Worm (Caenorhabditis elegans) whole organism, L4 larva: ENCODE measurements around the gene Y50D4A.1.

Source experiments
- F49E8.2 ChIP-seq: sonication (generic microtip); optimal IDR thresholded peaks from 2 replicates; lab custom pipeline; 2016; ENCODE audit warnings: missing compliant biosample characterization, mild to moderate bottlenecking, missing genetic modification characterization, borderline replicate concordance
- Y48G9A.11 ChIP-seq: fragments of 200-800 bp; sonication (Bioruptor generic); IDR thresholded peaks from 2 replicates; pipeline ENCODE4 v1.3.6; 2022; ENCODE audit warnings: missing genetic modification reagents, missing genetic modification characterization, missing compliant biosample characterization
- aha-1 ChIP-seq: fragments of 150-350 bp; peaks from one replicate; lab custom pipeline; 2014; ENCODE audit warnings: missing biosample characterization, missing genetic modification characterization
- aly-2 ChIP-seq: sonication (generic microtip); optimal IDR thresholded peaks from 2 replicates; lab custom pipeline; 2018; ENCODE audit warnings: missing biosample characterization, missing genetic modification characterization
- ama-1 ChIP-seq: fragments of 150-350 bp; optimal IDR thresholded peaks from 2 replicates; lab custom pipeline; 2014; ENCODE audit warnings: inconsistent platforms, mixed read lengths
- ceh-44 ChIP-seq: fragments of 200-800 bp; sonication (Bioruptor generic); IDR thresholded peaks from 2 replicates; pipeline ENCODE4 v1.3.6; 2022; ENCODE audit warnings: missing genetic modification reagents, missing genetic modification characterization, missing compliant biosample characterization
- ceh-82 ChIP-seq: sonication (generic microtip); optimal IDR thresholded peaks from 2 replicates; lab custom pipeline; 2017; ENCODE audit warnings: missing biosample characterization, missing genetic modification characterization
- daf-16 ChIP-seq, 3 experiments: sonication (generic microtip); optimal IDR thresholded peaks; 2 replicates each; lab custom pipeline; 2016 to 2017; ENCODE audit warnings: missing genetic modification characterization in 3 of 3, missing genetic modification reagents in 3 of 3, mild to moderate bottlenecking in 2 of 3, missing compliant biosample characterization in 2 of 3, missing biosample characterization in 1 of 3, moderate library complexity in 1 of 3
- daf-19 ChIP-seq: fragments of 200-800 bp; sonication (Bioruptor generic); conservative IDR thresholded peaks from 2 replicates; pipeline ENCODE4 v1.3.6; 2022; ENCODE audit warnings: missing genetic modification characterization, missing compliant biosample characterization
- daf-8 ChIP-seq: fragments of 200-800 bp; sonication (Bioruptor generic); IDR thresholded peaks from 2 replicates; pipeline ENCODE4 v1.3.6; 2022; ENCODE audit warnings: missing genetic modification characterization, missing compliant biosample characterization
- duxl-1 ChIP-seq: sonication (generic microtip); optimal IDR thresholded peaks from 2 replicates; lab custom pipeline; 2016; ENCODE audit warnings: mild to moderate bottlenecking, missing genetic modification characterization, moderate library complexity, missing compliant biosample characterization; ENCODE audit not compliant: poor library complexity
- egl-43 ChIP-seq: fragments of 200-800 bp; sonication (Bioruptor generic); IDR thresholded peaks from 2 replicates; pipeline ENCODE4 v1.3.6; 2022; ENCODE audit warnings: missing genetic modification reagents, missing genetic modification characterization, missing compliant biosample characterization
- hif-1 ChIP-seq, 2 experiments: sonication (generic microtip); optimal IDR thresholded peaks; 2 replicates each; lab custom pipeline; 2016 to 2017; ENCODE audit warnings: missing compliant biosample characterization in 2 of 2, missing genetic modification characterization in 2 of 2, missing genetic modification reagents in 2 of 2, missing genotype in 2 of 2, mild to moderate bottlenecking in 1 of 2
- hlh-11 ChIP-seq: fragments of 200-800 bp; sonication (Bioruptor generic); optimal IDR thresholded peaks from 2 replicates; lab custom pipeline; 2018; ENCODE audit warnings: mild to moderate bottlenecking, missing genetic modification characterization, missing compliant biosample characterization
- hmg-1.1 ChIP-seq: fragments of 200-800 bp; sonication (Bioruptor generic); IDR thresholded peaks from 2 replicates; pipeline ENCODE4 v1.3.6; 2022; ENCODE audit warnings: missing genetic modification reagents, missing genetic modification characterization, missing compliant biosample characterization
- jun-1 ChIP-seq: fragments of 150-350 bp; optimal IDR thresholded peaks from 2 replicates; lab custom pipeline; 2014; ENCODE audit warnings: missing biosample characterization, missing genetic modification reagents, missing genetic modification characterization
- lim-7 ChIP-seq: fragments of 200-800 bp; sonication (Bioruptor generic); IDR thresholded peaks from 2 replicates; pipeline ENCODE4 v1.3.6; 2022; ENCODE audit warnings: missing genetic modification characterization, missing compliant biosample characterization
- lin-15B ChIP-seq: fragments of 150-350 bp; sonication (generic microtip); optimal IDR thresholded peaks from 3 replicates; lab custom pipeline; 2014; ENCODE audit warnings: missing biosample characterization, missing genetic modification characterization
- madf-5 ChIP-seq, 2 experiments: fragments of 200-800 bp; sonication (Bioruptor generic); IDR thresholded peaks; 2 replicates each; pipeline ENCODE4 v1.3.6; 2022; ENCODE audit warnings: missing compliant biosample characterization in 2 of 2, missing genetic modification characterization in 2 of 2
- mdt-29 ChIP-seq: fragments of 200-800 bp; sonication (Bioruptor generic); IDR thresholded peaks from 2 replicates; pipeline ENCODE4 v1.3.6; 2022; ENCODE audit warnings: missing genetic modification reagents, missing genetic modification characterization, missing compliant biosample characterization
- mes-2 ChIP-seq: sonication (generic microtip); optimal IDR thresholded peaks from 2 replicates; lab custom pipeline; 2016; ENCODE audit warnings: missing genotype, mild to moderate bottlenecking, missing genetic modification characterization, missing compliant biosample characterization; ENCODE audit not compliant: poor library complexity, severe bottlenecking
- mxl-3 ChIP-seq: fragments of 200-800 bp; sonication (Bioruptor generic); optimal IDR thresholded peaks from 2 replicates; lab custom pipeline; 2018; ENCODE audit warnings: mild to moderate bottlenecking, missing genetic modification characterization, missing compliant biosample characterization
- nhr-10 ChIP-seq: fragments of 150-350 bp; optimal IDR thresholded peaks from 2 replicates; lab custom pipeline; 2014; ENCODE audit warnings: missing biosample characterization, missing genetic modification characterization
- nhr-237 ChIP-seq: sonication (generic microtip); optimal IDR thresholded peaks from 2 replicates; lab custom pipeline; 2017; ENCODE audit warnings: missing biosample characterization, missing genetic modification characterization
- nhr-25 ChIP-seq: sonication (generic microtip); optimal IDR thresholded peaks from 2 replicates; lab custom pipeline; 2017; ENCODE audit warnings: missing genetic modification characterization, mild to moderate bottlenecking, missing compliant biosample characterization, antibody characterized with exemption, moderate library complexity, borderline replicate concordance; ENCODE audit not compliant: insufficient read depth
- nhr-6 ChIP-seq: fragments of 150-350 bp; optimal IDR thresholded peaks from 2 replicates; lab custom pipeline; 2014; ENCODE audit warnings: missing biosample characterization, missing genetic modification characterization
- nhr-77 ChIP-seq: fragments of 150-350 bp; optimal IDR thresholded peaks from 2 replicates; lab custom pipeline; 2014; ENCODE audit warnings: missing biosample characterization, missing genetic modification characterization
- pqm-1 ChIP-seq: sonication (generic microtip); optimal IDR thresholded peaks from 2 replicates; lab custom pipeline; 2017; ENCODE audit warnings: missing biosample characterization, missing genetic modification characterization
- sdz-12 ChIP-seq: fragments of 200-800 bp; sonication (Bioruptor generic); optimal IDR thresholded peaks from 2 replicates; lab custom pipeline; 2018; ENCODE audit warnings: mild to moderate bottlenecking, missing genetic modification characterization, missing compliant biosample characterization
- set-16 ChIP-seq: fragments of 200-800 bp; sonication (Bioruptor generic); IDR thresholded peaks from 2 replicates; pipeline ENCODE4 v1.3.6; 2022; ENCODE audit warnings: missing genetic modification reagents, missing genetic modification characterization, missing compliant biosample characterization
- snpc-1.2 ChIP-seq: fragments of 200-800 bp; sonication (Bioruptor generic); IDR thresholded peaks from 2 replicates; pipeline ENCODE4 v1.3.6; 2022; ENCODE audit warnings: missing genetic modification reagents, missing genetic modification characterization, missing compliant biosample characterization
- spr-3 ChIP-seq: fragments of 200-800 bp; sonication (Bioruptor generic); optimal IDR thresholded peaks from 2 replicates; lab custom pipeline; 2018; ENCODE audit warnings: mild to moderate bottlenecking, missing genetic modification characterization, missing compliant biosample characterization
- tra-1 ChIP-seq: fragments of 200-800 bp; sonication (Bioruptor generic); IDR thresholded peaks from 2 replicates; pipeline ENCODE4 v1.3.6; 2022; ENCODE audit warnings: missing genetic modification reagents, missing genetic modification characterization, missing compliant biosample characterization
- unc-130 ChIP-seq: sonication (generic microtip); optimal IDR thresholded peaks from 2 replicates; lab custom pipeline; 2016; ENCODE audit warnings: missing genetic modification reagents, missing genetic modification characterization, missing compliant biosample characterization
- unc-62 ChIP-seq, 3 experiments: fragments of 150-350 bp in 1 of 3; sonication (generic microtip); optimal IDR thresholded peaks in 2 of 3; peaks in 1 of 3; 1 replicate in 1 of 3; 2 replicates in 2 of 3; lab custom pipeline; 2014 to 2017; ENCODE audit warnings: missing biosample characterization in 3 of 3, missing genetic modification characterization in 3 of 3, missing genetic modification reagents in 3 of 3, missing genotype in 1 of 3
- zfp-2 ChIP-seq: sonication (generic microtip); optimal IDR thresholded peaks from 2 replicates; lab custom pipeline; 2016; ENCODE audit warnings: mild to moderate bottlenecking, missing genetic modification characterization, missing compliant biosample characterization
- zip-2 ChIP-seq: fragments of 150-350 bp; optimal IDR thresholded peaks from 2 replicates; lab custom pipeline; 2014; ENCODE audit warnings: missing biosample characterization, missing genetic modification characterization
- ztf-7 ChIP-seq: fragments of 150-350 bp; optimal IDR thresholded peaks from 2 replicates; lab custom pipeline; 2014; ENCODE audit warnings: missing biosample characterization, missing genetic modification characterization

The Y50D4A.1 gene

ce11 chrV:1244021-1244708, 36.5 kb downstream of the Y50D4A.1 start:
- TF ChIP-seq nhr-237 (tag; lab: Kevin White, UChicago), result no peak
- peak in 1 of 2 experiments; percentile 53 for TF ChIP-seq unc-62 (GFP tag; optimal IDR thresholded peaks at IDR 0.05 in 1 of 2; lab: Kevin White, UChicago)
- TF ChIP-seq unc-62 (tag; optimal IDR thresholded peaks at IDR 0.05; lab: Kevin White, UChicago), result no peak

ce11 chrV:1252794-1253193, 45.1 kb downstream of the Y50D4A.1 start:
- TF ChIP-seq aha-1 (tag; lab: Kevin White, UChicago) (peak; percentile 1), mdt-29 (GFP tag; lab: Robert Waterston, UW) (no peak)

- TF ChIP-seq ceh-44 (GFP tag; lab: Robert Waterston, UW), result no peak
- no peak for TF ChIP-seq daf-8
- no peak for TF ChIP-seq nhr-77 (tag; lab: Kevin White, UChicago)
- TF ChIP-seq ceh-82 (tag; lab: Kevin White, UChicago), result no peak
- no peak for TF ChIP-seq aly-2 (tag; lab: Kevin White, UChicago)
- TF ChIP-seq zfp-2, result no peak
- TF ChIP-seq nhr-10 (tag; lab: Kevin White, UChicago), result no peak
- TF ChIP-seq tra-1 (GFP tag; lab: Robert Waterston, UW), result no peak
- no peak for TF ChIP-seq hif-1 (tag; optimal IDR thresholded peaks at IDR 0.05; lab: Kevin White, UChicago)
- no peak for TF ChIP-seq zip-2
- TF ChIP-seq daf-19 (GFP tag; lab: Robert Waterston, UW), result no peak
- no peak for TF ChIP-seq ztf-7
- TF ChIP-seq duxl-1, result no peak
- no peak for TF ChIP-seq snpc-1.2
- TF ChIP-seq nhr-6 (tag; lab: Kevin White, UChicago), result no peak
These were observed 52.4 kb downstream of the Y50D4A.1 start, which contains the start of gene C39F7.1 for ce11 chrV:1260042-1260441. Gene C39F7.1 (plus strand): TSS chrV:1260342.

- TF ChIP-seq pqm-1 (tag; lab: Kevin White, UChicago) (no peak), egl-43 (GFP tag; lab: Robert Waterston, UW) (peak; percentile 34; the same call in 1 of the 2 replicates), duxl-1 (peak; percentile 15), ama-1 (lab: Kevin White, UChicago) (peak; percentile 61), F49E8.2 (peak; percentile 27), spr-3 (GFP tag; lab: Kevin White, UChicago) (peak; percentile 0), hif-1 (tag; optimal IDR thresholded peaks at IDR 0.05; lab: Kevin White, UChicago) (no peak), aha-1 (tag; lab: Kevin White, UChicago) (peak; percentile 99), sdz-12 (GFP tag; lab: Kevin White, UChicago) (no peak), daf-16 (GFP tag; optimal IDR thresholded peaks at IDR 0.05; lab: Kevin White, UChicago) (no peak), daf-16 (tag; optimal IDR thresholded peaks at IDR 0.05; lab: Kevin White, UChicago) (peak; percentile 19), set-16 (peak; percentile 29; the same call in 1 of the 2 replicates)
These were observed 54.3 kb downstream of the Y50D4A.1 start for ce11 chrV:1262036-1262435.

ce11 chrV:1263078-1263732, 55.5 kb downstream of the Y50D4A.1 start:
- no peak for TF ChIP-seq jun-1 (tag; lab: Kevin White, UChicago)
- TF ChIP-seq Y48G9A.11 (GFP tag; lab: Robert Waterston, UW), result no peak
- no peak for TF ChIP-seq madf-5 (GFP tag; IDR thresholded peaks at IDR 0.05; lab: Robert Waterston, UW)
- peak; percentile 11 for TF ChIP-seq mes-2 (tag; lab: Kevin White, UChicago)
- TF ChIP-seq unc-130 (GFP tag; lab: Kevin White, UChicago), result no peak
- 0 out of 2 replicates have a peak, but pooled peaks have one; percentile 2 for TF ChIP-seq ceh-44 (GFP tag; lab: Robert Waterston, UW)
- TF ChIP-seq zfp-2, result no peak
- TF ChIP-seq hlh-11 (tag; lab: Kevin White, UChicago), result no peak
- TF ChIP-seq mdt-29 (GFP tag; lab: Robert Waterston, UW), result no peak
- no peak for TF ChIP-seq hmg-1.1 (GFP tag; lab: Robert Waterston, UW)
- TF ChIP-seq nhr-25 (tag; lab: Kevin White, UChicago), result no peak
- TF ChIP-seq mxl-3, result peak; percentile 1
- no peak for TF ChIP-seq lin-15B
- TF ChIP-seq lim-7 (GFP tag; lab: Robert Waterston, UW), result no peak
